Worm (Caenorhabditis elegans): ENCODE data around the gene ZC395.5.

DNA sequence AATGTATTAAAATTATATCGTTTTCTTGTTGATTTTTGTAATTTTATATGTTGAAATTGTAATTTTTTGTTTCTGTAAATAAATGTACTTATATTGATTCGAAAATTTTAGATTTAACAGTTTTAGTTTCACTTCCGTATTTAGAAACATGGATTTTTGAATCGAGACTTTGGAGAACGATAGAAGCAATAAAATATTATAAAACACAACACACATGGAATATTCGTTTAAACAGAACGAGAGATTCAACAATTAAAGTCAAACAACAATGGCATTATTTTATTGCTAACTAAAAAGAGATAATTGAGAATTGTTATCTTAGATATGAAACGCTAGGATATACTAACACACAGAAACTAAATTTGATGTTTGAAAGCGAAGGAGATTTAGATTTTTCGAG lies 838 bp downstream of the ZC395.5 start:
- TF ChIP-seq mep-1 (tag; optimal IDR thresholded peaks at IDR 0.05) (peak; percentile 38), rbr-2 (tag; optimal IDR thresholded peaks at IDR 0.05) (no peak), vab-7 (GFP tag; IDR thresholded peaks at IDR 0.05) (no peak), daf-12 (tag; optimal IDR thresholded peaks at IDR 0.05) (no peak)

Measured in whole organism, L4 larva.